Worm (Caenorhabditis elegans) whole organism, young adult: Measurements from ENCODE around the gene ver-4.

Experiments
- ZK185.1 ChIP-seq: sonication (generic microtip); optimal IDR thresholded peaks from 2 replicates; lab custom pipeline; 2016; ENCODE audit warnings: mild to moderate bottlenecking, missing genetic modification characterization, missing compliant biosample characterization; ENCODE audit not compliant: poor library complexity, severe bottlenecking
- fkh-3 ChIP-seq: sonication (generic microtip); optimal IDR thresholded peaks from 2 replicates; lab custom pipeline; 2016; ENCODE audit warnings: mild to moderate bottlenecking, missing genetic modification characterization, missing compliant biosample characterization
- lag-1 ChIP-seq: fragments of 200-800 bp; sonication (Bioruptor generic); IDR thresholded peaks from 2 replicates; pipeline ENCODE4 v1.3.6; 2022; ENCODE audit warnings: missing genetic modification reagents, missing genetic modification characterization, missing compliant biosample characterization
- mcd-1 ChIP-seq: fragments of 200-800 bp; sonication (Bioruptor generic); IDR thresholded peaks from 2 replicates; pipeline ENCODE4 v1.3.6; 2022; ENCODE audit warnings: missing genetic modification reagents, missing genetic modification characterization, missing compliant biosample characterization
- nhr-80 ChIP-seq: sonication (generic microtip); optimal IDR thresholded peaks from 2 replicates; lab custom pipeline; 2016; ENCODE audit warnings: missing genetic modification characterization, missing compliant biosample characterization
- nhr-90 ChIP-seq: sonication (generic microtip); optimal IDR thresholded peaks from 2 replicates; lab custom pipeline; 2016; ENCODE audit warnings: missing genotype, mild to moderate bottlenecking, missing genetic modification characterization, missing compliant biosample characterization
- tlf-1 ChIP-seq: fragments of 200-800 bp; sonication (Bioruptor generic); optimal IDR thresholded peaks from 2 replicates; lab custom pipeline; 2018; ENCODE audit warnings: mild to moderate bottlenecking, missing genetic modification characterization, missing compliant biosample characterization

DNA sequence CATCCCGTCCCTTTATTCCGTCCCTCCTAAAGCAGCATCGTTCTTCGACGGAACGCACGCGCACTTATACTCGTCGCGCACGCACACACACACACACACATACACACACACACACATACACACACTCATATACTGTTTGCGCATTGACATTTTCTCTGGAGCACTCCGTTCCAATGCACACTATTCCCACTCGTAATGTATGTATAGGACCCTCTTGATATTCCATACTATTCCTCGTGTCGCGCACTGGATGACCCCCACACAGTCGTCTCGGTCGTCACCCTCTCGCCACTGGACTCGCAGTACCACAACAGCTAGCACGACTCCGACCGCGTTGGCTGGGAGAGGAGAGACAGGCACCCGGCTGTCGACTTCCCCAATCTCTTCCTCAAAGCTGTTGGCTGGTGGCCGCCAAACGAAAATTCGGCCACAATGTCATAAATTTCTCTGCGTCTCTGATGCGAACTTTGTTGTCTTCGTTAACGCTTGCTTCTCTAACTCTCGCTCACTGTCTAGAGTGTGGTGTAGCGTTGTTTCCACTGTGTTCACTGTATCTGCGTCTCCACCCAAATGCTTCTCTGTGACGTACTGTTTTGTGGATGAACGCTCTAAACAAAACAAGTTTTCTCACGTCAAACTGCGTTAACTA, 49.0 kb downstream of the ver-4 start:
- TF ChIP-seq nhr-90 (tag; lab: Kevin White, UChicago) (no peak), tlf-1 (GFP tag; lab: Kevin White, UChicago) (no peak), lag-1 (GFP tag; lab: Robert Waterston, UW) (no peak), fkh-3 (no peak), ZK185.1 (tag; lab: Kevin White, UChicago) (peak; percentile 72), nhr-80 (tag; lab: Kevin White, UChicago) (peak; percentile 78), mcd-1 (GFP tag; lab: Robert Waterston, UW) (peak; percentile 72)
